Fruit fly (Drosophila melanogaster) whole organism, embryonic: ENCODE results near the gene Kap3.

ENCODE experiments used
- Antp ChIP-seq: fragments of 200-800 bp; sonication (Bioruptor generic); optimal IDR thresholded peaks from 3 replicates; lab custom pipeline; 2016; ENCODE audit warnings: missing biosample characterization, missing genetic modification characterization
- Awh ChIP-seq: fragments of 200-800 bp; sonication (Bioruptor generic); IDR thresholded peaks from 2 replicates; pipeline ENCODE4, ENCODE4 v1.3.6; 2022; ENCODE audit warnings: missing biosample characterization, missing genetic modification characterization
- CG10267 ChIP-seq: fragments of 200-800 bp; sonication (Bioruptor generic); optimal IDR thresholded peaks from 2 replicates; lab custom pipeline; 2018; ENCODE audit warnings: missing biosample characterization, mild to moderate bottlenecking, missing genetic modification characterization, moderate library complexity
- CG10431 ChIP-seq: fragments of 200-800 bp; sonication (Bioruptor generic); optimal IDR thresholded peaks from 3 replicates; lab custom pipeline; 2018; ENCODE audit warnings: missing biosample characterization, mild to moderate bottlenecking, missing genetic modification characterization
- CG11247 ChIP-seq: fragments of 200-800 bp; sonication (Bioruptor generic); IDR thresholded peaks from 2 replicates; pipeline ENCODE4 v1.3.6; 2022; ENCODE audit warnings: missing biosample characterization, missing genetic modification characterization
- CG12299 ChIP-seq: fragments of 200-800 bp; sonication (Bioruptor generic); optimal IDR thresholded peaks from 2 replicates; lab custom pipeline; 2018; ENCODE audit warnings: missing biosample characterization, mild to moderate bottlenecking, missing genetic modification characterization
- CG15514 ChIP-seq: fragments of 200-800 bp; sonication (Bioruptor generic); optimal IDR thresholded peaks from 3 replicates; lab custom pipeline; 2017; ENCODE audit warnings: missing biosample characterization, missing genetic modification characterization, mild to moderate bottlenecking, moderate library complexity, missing genetic modification reagents
- CG1832 ChIP-seq: fragments of 200-800 bp; sonication (Bioruptor generic); optimal IDR thresholded peaks from 2 replicates; lab custom pipeline; 2017; ENCODE audit warnings: missing biosample characterization, mild to moderate bottlenecking, missing genetic modification characterization, inconsistent platforms
- CG30020 ChIP-seq: fragments of 200-800 bp; optimal IDR thresholded peaks from 2 replicates; lab custom pipeline; 2019; ENCODE audit warnings: missing biosample characterization, mild to moderate bottlenecking, missing genetic modification characterization, moderate library complexity
- CG30431 ChIP-seq: fragments of 200-800 bp; sonication (Bioruptor generic); optimal IDR thresholded peaks from 2 replicates; lab custom pipeline; 2017; ENCODE audit warnings: missing biosample characterization, missing genetic modification characterization
- CG31224 ChIP-seq: fragments of 200-800 bp; sonication (Bioruptor generic); IDR thresholded peaks from 2 replicates; pipeline ENCODE4 v1.3.6; 2022; ENCODE audit warnings: missing biosample characterization, missing genetic modification characterization
- CG31441 ChIP-seq: fragments of 200-800 bp; sonication (Bioruptor generic); IDR thresholded peaks from 2 replicates; pipeline ENCODE4 v1.3.6; 2022; ENCODE audit warnings: missing biosample characterization, missing genetic modification characterization
- CG33213 ChIP-seq: fragments of 200-800 bp; sonication (Bioruptor generic); optimal IDR thresholded peaks from 3 replicates; lab custom pipeline; 2016; ENCODE audit warnings: missing biosample characterization, missing genetic modification characterization
- CG6272 ChIP-seq: fragments of 200-800 bp; sonication (Bioruptor generic); IDR thresholded peaks from 2 replicates; pipeline ENCODE4 v1.3.6; 2022; ENCODE audit warnings: missing biosample characterization, missing genetic modification characterization
- CG6854 ChIP-seq: fragments of 200-800 bp; sonication (Bioruptor generic); optimal IDR thresholded peaks from 3 replicates; lab custom pipeline; 2017; ENCODE audit warnings: missing biosample characterization, mild to moderate bottlenecking, missing genetic modification characterization
- CG7987 ChIP-seq: fragments of 200-800 bp; sonication (Bioruptor generic); optimal IDR thresholded peaks from 2 replicates; lab custom pipeline; 2018; ENCODE audit warnings: missing biosample characterization, mild to moderate bottlenecking, missing genetic modification characterization, moderate library complexity
- CG8290 ChIP-seq, 3 experiments: fragments of 200-800 bp; sonication (Bioruptor generic); optimal IDR thresholded peaks; 2 replicates each; lab custom pipeline; 2016 to 2019; ENCODE audit warnings: missing biosample characterization in 3 of 3, missing genetic modification characterization in 3 of 3, mild to moderate bottlenecking in 2 of 3, moderate library complexity in 1 of 3
- CG8359 ChIP-seq: fragments of 200-800 bp; sonication (Bioruptor generic); optimal IDR thresholded peaks from 2 replicates; lab custom pipeline; 2017; ENCODE audit warnings: missing biosample characterization, mild to moderate bottlenecking, missing genetic modification characterization, borderline replicate concordance
- CG9727 ChIP-seq: fragments of 200-800 bp; sonication (Bioruptor generic); optimal IDR thresholded peaks from 3 replicates; lab custom pipeline; 2017; ENCODE audit warnings: missing biosample characterization, mild to moderate bottlenecking, missing genetic modification characterization
- CTCF ChIP-seq: fragments of 200-800 bp; sonication (Bioruptor generic); optimal IDR thresholded peaks from 2 replicates; lab custom pipeline; 2017; ENCODE audit warnings: missing biosample characterization, mild to moderate bottlenecking, missing genetic modification characterization, moderate library complexity
- Dip2 ChIP-seq: fragments of 200-800 bp; sonication (Bioruptor generic); IDR thresholded peaks from 2 replicates; pipeline ENCODE4 v1.3.6; 2022; ENCODE audit warnings: missing biosample characterization, missing genetic modification characterization
- E2f2 ChIP-seq: fragments of 200-800 bp; sonication (Bioruptor generic); IDR thresholded peaks from 2 replicates; pipeline ENCODE4 v1.3.6; 2022; ENCODE audit warnings: missing biosample characterization, missing genetic modification characterization
- Hmr ChIP-seq: fragments of 200-800 bp; sonication (Bioruptor generic); optimal IDR thresholded peaks from 3 replicates; lab custom pipeline; 2017; ENCODE audit warnings: mild to moderate bottlenecking, missing biosample characterization, missing genetic modification reagents, missing genetic modification characterization
- Med ChIP-seq: fragments of 200-800 bp; sonication (Bioruptor generic); peaks from one replicate; lab custom pipeline; 2016; ENCODE audit warnings: missing biosample characterization, missing genetic modification characterization, mild to moderate bottlenecking, inconsistent platforms, moderate library complexity
- Myb ChIP-seq: fragments of 200-800 bp; sonication (Bioruptor generic); optimal IDR thresholded peaks from 2 replicates; lab custom pipeline; 2016; ENCODE audit warnings: missing biosample characterization, missing genetic modification characterization
- Sin3A ChIP-seq: fragments of >200 bp; optimal IDR thresholded peaks from 2 replicates; lab custom pipeline; 2018
- Spps ChIP-seq: fragments of 200-800 bp; sonication (Bioruptor generic); optimal IDR thresholded peaks from 2 replicates; lab custom pipeline; 2018; ENCODE audit warnings: missing biosample characterization, mild to moderate bottlenecking, missing genetic modification characterization
- cad ChIP-seq: fragments of >200 bp; optimal IDR thresholded peaks from 2 replicates; lab custom pipeline; 2017; ENCODE audit warnings: missing biosample characterization, missing genetic modification characterization
- cato ChIP-seq: fragments of 200-800 bp; sonication (Bioruptor generic); optimal IDR thresholded peaks from 2 replicates; lab custom pipeline; 2016; ENCODE audit warnings: missing biosample characterization, missing genetic modification characterization, borderline replicate concordance
- cwo ChIP-seq: fragments of 200-800 bp; sonication (Bioruptor generic); optimal IDR thresholded peaks from 3 replicates; lab custom pipeline; 2017; ENCODE audit warnings: missing biosample characterization, missing genetic modification characterization, mild to moderate bottlenecking, moderate library complexity, missing genetic modification reagents
- dm ChIP-seq: fragments of 200-800 bp; sonication (Bioruptor generic); optimal IDR thresholded peaks from 3 replicates; lab custom pipeline; 2016; ENCODE audit warnings: missing biosample characterization, missing genetic modification characterization
- gro ChIP-seq: fragments of 200-800 bp; sonication (Bioruptor generic); optimal IDR thresholded peaks from 2 replicates; lab custom pipeline; 2016; ENCODE audit warnings: missing biosample characterization, missing genetic modification characterization
- gsb ChIP-seq: fragments of 200-800 bp; sonication (Bioruptor generic); IDR thresholded peaks from 2 replicates; pipeline ENCODE4 v1.3.6; 2022; ENCODE audit warnings: missing biosample characterization, missing genetic modification characterization
- hbn ChIP-seq: fragments of 200-800 bp; sonication (Bioruptor generic); IDR thresholded peaks from 2 replicates; pipeline ENCODE4 v1.3.6; 2022; ENCODE audit warnings: missing biosample characterization, missing genetic modification characterization; ENCODE audit not compliant: partially characterized antibody
- nerfin-2 ChIP-seq: fragments of 200-800 bp; sonication (Bioruptor generic); IDR thresholded peaks from 2 replicates; pipeline ENCODE4 v1.3.6; 2022; ENCODE audit warnings: missing biosample characterization, missing genetic modification characterization; ENCODE audit not compliant: partially characterized antibody
- onecut ChIP-seq: fragments of 200-800 bp; sonication (Bioruptor generic); IDR thresholded peaks from 2 replicates; pipeline ENCODE4 v1.3.6; 2022; ENCODE audit warnings: missing biosample characterization, missing genetic modification characterization
- prd ChIP-seq, 3 experiments: fragments of >200 bp in 2 of 3; fragments of 200-800 bp in 1 of 3; sonication (Bioruptor generic) in 1 of 3; optimal IDR thresholded peaks in 2 of 3; IDR thresholded peaks in 1 of 3; 2 replicates in 2 of 3; 3 replicates in 1 of 3; pipeline versions ENCODE4 v1.3.6 to Lab custom; 2017 to 2022; ENCODE audit warnings: missing biosample characterization in 1 of 3, missing genetic modification characterization in 1 of 3
- pros ChIP-seq: fragments of 200-800 bp; sonication (Bioruptor generic); optimal IDR thresholded peaks from 3 replicates; lab custom pipeline; 2019; ENCODE audit warnings: missing biosample characterization, mild to moderate bottlenecking, missing genetic modification characterization, moderate library complexity
- pzg ChIP-seq: fragments of 200-800 bp; sonication (Bioruptor generic); optimal IDR thresholded peaks from 3 replicates; lab custom pipeline; 2018; ENCODE audit warnings: missing biosample characterization, mild to moderate bottlenecking, missing genetic modification characterization, moderate library complexity
- slou ChIP-seq: fragments of 200-800 bp; sonication (Bioruptor generic); optimal IDR thresholded peaks from 3 replicates; lab custom pipeline; 2016; ENCODE audit warnings: missing biosample characterization, missing genetic modification characterization
- sqz ChIP-seq: fragments of 200-800 bp; sonication (Bioruptor generic); optimal IDR thresholded peaks from 3 replicates; lab custom pipeline; 2018; ENCODE audit warnings: missing biosample characterization, mild to moderate bottlenecking, missing genetic modification characterization
- ssp ChIP-seq: fragments of 200-800 bp; sonication (Bioruptor generic); IDR thresholded peaks from 2 replicates; pipeline ENCODE4 v1.3.6; 2022; ENCODE audit warnings: missing biosample characterization, missing genetic modification characterization
- trem ChIP-seq: fragments of 200-800 bp; optimal IDR thresholded peaks from 3 replicates; lab custom pipeline; 2019; ENCODE audit warnings: missing biosample characterization, mild to moderate bottlenecking, missing genetic modification characterization, moderate library complexity
- zf30C ChIP-seq: fragments of 200-800 bp; sonication (Bioruptor generic); optimal IDR thresholded peaks from 3 replicates; lab custom pipeline; 2018; ENCODE audit warnings: missing biosample characterization, mild to moderate bottlenecking, missing genetic modification characterization

Kap3 gene

DNA sequence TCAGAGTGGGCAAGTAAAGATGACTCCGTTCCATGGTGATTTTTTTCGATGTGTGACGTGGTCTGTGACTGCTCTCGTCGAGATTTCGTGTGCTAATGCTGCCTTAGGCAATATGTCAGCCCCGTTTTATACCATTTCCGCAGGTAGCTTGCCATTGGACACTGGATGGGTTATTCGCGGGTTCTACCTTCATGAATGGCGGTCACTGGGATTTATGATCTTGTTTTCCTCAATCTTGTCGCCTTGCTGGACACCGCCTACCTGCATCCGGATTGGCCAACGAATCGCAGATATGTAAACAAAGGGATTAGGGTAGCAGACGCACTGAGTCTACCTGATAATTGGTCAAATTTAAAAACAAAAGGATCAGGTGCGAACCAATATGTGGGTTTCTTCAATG lies 17.6 kb downstream of the Kap3 start, which contains the start of gene sisA:
Gene sisA (minus strand): TSS at position 101 of the 400 bp plus-strand sequence.
- TF ChIP-seq Spps (tag; lab: Kevin White, UChicago) (no peak), dm (GFP tag; lab: Kevin White, UChicago) (no peak), cad (GFP tag; lab: Kevin White, UChicago) (peak; percentile 61), prd (optimal IDR thresholded peaks at IDR 0.05; lab: Kevin White, UChicago) (no peak), prd (GFP tag; IDR thresholded peaks at IDR 0.05; lab: Robert Waterston, UW) (no peak)
- TF ChIP-seq, all 482 proteins: peak for 1

DNA sequence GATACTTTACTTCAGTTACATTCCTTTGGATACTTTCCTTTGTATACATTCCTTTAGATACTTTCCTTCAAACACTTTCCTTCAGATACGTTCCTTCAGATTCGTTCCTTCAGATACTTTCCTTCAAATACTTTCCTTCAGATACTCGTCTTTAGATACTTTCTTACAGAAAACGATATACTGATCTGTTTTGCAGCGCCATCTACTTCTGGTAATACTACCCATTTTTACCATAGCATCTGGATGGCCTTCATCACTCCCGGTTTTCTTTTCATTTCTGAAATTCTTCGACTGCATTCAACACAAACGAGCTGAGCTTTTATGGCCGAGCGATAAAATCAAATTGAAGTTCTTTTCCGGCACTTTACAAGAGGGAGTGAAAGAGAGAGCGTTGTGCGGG lies 20.0 kb downstream of the Kap3 start:
- peak; percentile 74 for TF ChIP-seq CTCF
- TF ChIP-seq CG8290 (GFP tag; optimal IDR thresholded peaks at IDR 0.05; lab: Kevin White, UChicago), result peak; percentile 67
- no peak for TF ChIP-seq CG8290 (tag; optimal IDR thresholded peaks at IDR 0.05; lab: Kevin White, UChicago)
- TF ChIP-seq Awh, result no peak
- peak; percentile 20; the same call in 1 of the 2 replicates for TF ChIP-seq Dip2 (GFP tag; lab: Robert Waterston, UW)
- TF ChIP-seq CG30020 (tag; lab: Kevin White, UChicago), result no peak
- no peak for TF ChIP-seq CG31224 (GFP tag; lab: Robert Waterston, UW)
- TF ChIP-seq hbn (GFP tag; lab: Robert Waterston, UW), result no peak
- TF ChIP-seq E2f2 (GFP tag; lab: Robert Waterston, UW), result no peak
- TF ChIP-seq, all 482 proteins: peak for 3

DNA sequence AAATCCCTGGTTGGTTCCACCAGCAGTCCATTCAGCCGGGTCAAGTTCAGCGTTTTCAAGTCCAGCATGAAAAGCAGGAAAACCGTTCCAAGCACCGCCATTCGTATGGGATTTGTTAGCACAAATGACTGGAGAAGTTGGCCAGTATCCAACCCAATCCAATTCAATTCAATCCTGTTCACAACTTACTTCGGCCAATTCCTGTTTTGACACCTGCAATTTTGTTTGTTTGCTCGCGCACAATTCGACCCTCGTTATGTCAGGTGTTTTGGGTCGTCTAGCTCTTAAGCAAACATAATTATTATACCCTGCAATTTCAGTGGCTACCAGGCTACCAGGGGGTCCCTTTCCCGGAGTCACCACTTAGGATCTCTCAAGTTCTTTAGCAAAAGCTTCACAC lies 28.8 kb downstream of the Kap3 start, which contains the start of gene Ir10a:
Gene Ir10a (minus strand): TSS at position 101 of the 400 bp plus-strand sequence.
- no peak for TF ChIP-seq pzg (GFP tag; lab: Kevin White, UChicago)
- TF ChIP-seq CG12299, result no peak
- no peak for TF ChIP-seq CG7987 (GFP tag; lab: Kevin White, UChicago)
- TF ChIP-seq Sin3A (lab: Kevin White, UChicago), result no peak
- no peak for TF ChIP-seq onecut (GFP tag; lab: Robert Waterston, UW)
- TF ChIP-seq Antp, result no peak
- no peak for TF ChIP-seq CG6854 (GFP tag; lab: Kevin White, UChicago)
- TF ChIP-seq CG33213 (GFP tag; lab: Kevin White, UChicago), result no peak
- TF ChIP-seq CG30431 (GFP tag; lab: Kevin White, UChicago), result no peak
- no peak for TF ChIP-seq sqz (GFP tag; lab: Kevin White, UChicago)
- no peak for TF ChIP-seq CG31441 (GFP tag; lab: Robert Waterston, UW)
- TF ChIP-seq cato, result no peak
- TF ChIP-seq nerfin-2 (GFP tag; lab: Robert Waterston, UW), result no peak
- TF ChIP-seq, all 482 proteins: peak for 0

DNA sequence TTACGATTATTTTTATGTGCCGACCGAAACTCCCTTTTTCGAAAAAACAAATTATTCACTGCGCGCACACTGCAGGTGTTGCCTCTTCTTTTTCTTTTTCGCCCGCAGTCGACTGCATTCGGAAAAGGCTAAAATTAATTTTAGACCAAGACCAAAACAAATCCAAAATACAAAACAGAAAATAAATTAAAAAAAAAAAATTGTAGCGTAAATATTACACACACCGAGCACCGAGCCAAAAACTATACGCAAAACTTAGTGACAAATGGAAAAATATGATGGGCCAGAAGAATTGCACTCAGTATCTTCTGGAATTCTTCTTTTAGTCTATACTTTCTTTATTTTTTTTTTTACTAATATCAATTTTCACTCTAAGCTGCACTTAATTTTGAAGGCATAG lies 37.2 kb downstream of the Kap3 start, which contains the start of gene CG44422:
Gene CG44422 (minus strand): TSS at position 101 of the 400 bp plus-strand sequence.
- TF ChIP-seq slou (no peak), CG11247 (GFP tag; lab: Robert Waterston, UW) (no peak), CG10431 (GFP tag; lab: Kevin White, UChicago) (no peak), pros (GFP tag; lab: Kevin White, UChicago) (no peak)

DNA sequence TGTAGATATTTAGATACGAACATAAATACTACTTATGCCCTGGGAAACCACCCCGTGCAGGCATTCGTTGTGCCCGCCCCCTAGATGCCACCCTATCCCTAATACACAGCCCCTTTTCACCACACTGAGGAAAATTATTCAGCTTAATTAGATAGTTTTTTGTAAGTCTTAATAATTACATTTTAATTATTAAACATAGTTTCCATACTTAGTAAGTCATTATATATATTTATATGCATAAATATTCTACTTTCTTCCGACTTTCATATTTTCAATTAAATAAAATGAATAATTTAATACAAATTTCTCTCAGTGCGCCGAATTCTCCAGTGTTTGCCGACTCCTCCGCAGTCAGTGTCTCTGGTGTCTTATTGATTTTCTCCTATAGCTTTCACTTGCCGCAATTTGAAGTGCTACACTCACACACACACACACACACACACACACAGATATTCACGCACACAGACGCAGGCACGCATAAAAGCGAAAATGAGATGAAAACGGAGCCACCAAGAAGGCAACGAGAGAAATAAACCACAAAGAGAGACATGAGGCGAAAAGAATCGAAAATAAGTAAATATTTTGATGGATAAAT lies 44.4 kb downstream of the Kap3 start:
- no peak for TF ChIP-seq gro (GFP tag; lab: Kevin White, UChicago)
- no peak for TF ChIP-seq zf30C
- TF ChIP-seq CG9727 (GFP tag; lab: Kevin White, UChicago), result peak; percentile 18
- no peak for TF ChIP-seq trem (tag; lab: Kevin White, UChicago)
- TF ChIP-seq ssp, result no peak
- no peak for TF ChIP-seq gsb (GFP tag; lab: Robert Waterston, UW)
- no peak for TF ChIP-seq Med
- no peak for TF ChIP-seq Myb (GFP tag; lab: Kevin White, UChicago)
- no peak for TF ChIP-seq CG8359 (GFP tag; lab: Kevin White, UChicago)
- TF ChIP-seq CG15514, result peak; percentile 5
- peak; percentile 35 for TF ChIP-seq cwo (GFP tag; lab: Kevin White, UChicago)
- TF ChIP-seq CG1832 (GFP tag; lab: Kevin White, UChicago), result no peak
- peak; percentile 56 for TF ChIP-seq Hmr
- no peak for TF ChIP-seq CG6272 (GFP tag; lab: Robert Waterston, UW)
- TF ChIP-seq CG10267 (tag; lab: Kevin White, UChicago), result no peak
